Worm (Caenorhabditis elegans) whole organism, L4 larva: ENCODE measurements around the gene ZC190.5.

ENCODE experiments used
- D1046.2 ChIP-seq: fragments of 200-800 bp; sonication (Bioruptor generic); IDR thresholded peaks from 2 replicates; pipeline ENCODE4 v1.3.6; 2022; ENCODE audit warnings: missing genetic modification characterization, missing compliant biosample characterization
- F10B5.3 ChIP-seq: sonication (generic microtip); optimal IDR thresholded peaks from 2 replicates; lab custom pipeline; 2016; ENCODE audit warnings: mild to moderate bottlenecking, missing genetic modification characterization, missing compliant biosample characterization
- F26F4.8 ChIP-seq: fragments of 200-800 bp; sonication (Bioruptor generic); conservative IDR thresholded peaks from 2 replicates; pipeline ENCODE4 v1.3.6; 2022; ENCODE audit warnings: missing genetic modification characterization, missing compliant biosample characterization
- F49E8.2 ChIP-seq: sonication (generic microtip); optimal IDR thresholded peaks from 2 replicates; lab custom pipeline; 2016; ENCODE audit warnings: missing compliant biosample characterization, mild to moderate bottlenecking, missing genetic modification characterization, borderline replicate concordance
- R02D3.7 ChIP-seq: fragments of 150-350 bp; sonication (generic microtip); optimal IDR thresholded peaks from 3 replicates; lab custom pipeline; 2014; ENCODE audit warnings: missing biosample characterization, missing genetic modification characterization
- T26A8.4 ChIP-seq: fragments of 200-800 bp; sonication (Bioruptor generic); IDR thresholded peaks from 2 replicates; pipeline ENCODE4 v1.3.6; 2022; ENCODE audit warnings: missing genetic modification characterization, missing compliant biosample characterization
- aly-2 ChIP-seq: sonication (generic microtip); optimal IDR thresholded peaks from 2 replicates; lab custom pipeline; 2018; ENCODE audit warnings: missing biosample characterization, missing genetic modification characterization
- ceh-62 ChIP-seq: sonication (generic microtip); optimal IDR thresholded peaks from 2 replicates; lab custom pipeline; 2017; ENCODE audit warnings: missing biosample characterization, missing genetic modification characterization
- ceh-82 ChIP-seq: sonication (generic microtip); optimal IDR thresholded peaks from 2 replicates; lab custom pipeline; 2017; ENCODE audit warnings: missing biosample characterization, missing genetic modification characterization
- daf-16 ChIP-seq, 3 experiments: sonication (generic microtip); optimal IDR thresholded peaks; 2 replicates each; lab custom pipeline; 2016 to 2017; ENCODE audit warnings: missing genetic modification characterization in 3 of 3, missing genetic modification reagents in 3 of 3, mild to moderate bottlenecking in 2 of 3, missing compliant biosample characterization in 2 of 3, missing biosample characterization in 1 of 3, moderate library complexity in 1 of 3
- daf-8 ChIP-seq: fragments of 200-800 bp; sonication (Bioruptor generic); IDR thresholded peaks from 2 replicates; pipeline ENCODE4 v1.3.6; 2022; ENCODE audit warnings: missing genetic modification characterization, missing compliant biosample characterization
- dmd-8 ChIP-seq: fragments of 200-800 bp; sonication (Bioruptor generic); IDR thresholded peaks from 2 replicates; pipeline ENCODE4 v1.3.6; 2022; ENCODE audit warnings: missing genetic modification characterization, missing compliant biosample characterization
- dmd-9 ChIP-seq: fragments of 200-800 bp; sonication (Bioruptor generic); IDR thresholded peaks from 2 replicates; pipeline ENCODE4 v1.3.6; 2022; ENCODE audit warnings: missing genetic modification reagents, missing genetic modification characterization, missing compliant biosample characterization
- duxl-1 ChIP-seq: sonication (generic microtip); optimal IDR thresholded peaks from 2 replicates; lab custom pipeline; 2016; ENCODE audit warnings: mild to moderate bottlenecking, missing genetic modification characterization, moderate library complexity, missing compliant biosample characterization; ENCODE audit not compliant: poor library complexity
- egl-27 ChIP-seq: sonication (generic microtip); optimal IDR thresholded peaks from 3 replicates; lab custom pipeline; 2017; ENCODE audit warnings: missing biosample characterization, missing genetic modification reagents, missing genetic modification characterization
- fos-1 ChIP-seq: fragments of 150-350 bp; optimal IDR thresholded peaks from 2 replicates; lab custom pipeline; 2014; ENCODE audit warnings: missing biosample characterization, missing genetic modification characterization
- hif-1 ChIP-seq, 2 experiments: sonication (generic microtip); optimal IDR thresholded peaks; 2 replicates each; lab custom pipeline; 2016 to 2017; ENCODE audit warnings: missing compliant biosample characterization in 2 of 2, missing genetic modification characterization in 2 of 2, missing genetic modification reagents in 2 of 2, missing genotype in 2 of 2, mild to moderate bottlenecking in 1 of 2
- hlh-11 ChIP-seq: fragments of 200-800 bp; sonication (Bioruptor generic); optimal IDR thresholded peaks from 2 replicates; lab custom pipeline; 2018; ENCODE audit warnings: mild to moderate bottlenecking, missing genetic modification characterization, missing compliant biosample characterization
- hlh-30 ChIP-seq: sonication (generic microtip); optimal IDR thresholded peaks from 2 replicates; lab custom pipeline; 2017; ENCODE audit warnings: antibody characterized with exemption, mild to moderate bottlenecking, missing genetic modification characterization, missing compliant biosample characterization; ENCODE audit not compliant: insufficient read depth
- jun-1 ChIP-seq: fragments of 150-350 bp; optimal IDR thresholded peaks from 2 replicates; lab custom pipeline; 2014; ENCODE audit warnings: missing biosample characterization, missing genetic modification reagents, missing genetic modification characterization
- lin-13 ChIP-seq: fragments of 150-350 bp; optimal IDR thresholded peaks from 2 replicates; lab custom pipeline; 2014; ENCODE audit warnings: missing biosample characterization, missing genetic modification reagents, missing genetic modification characterization
- lin-15B ChIP-seq: fragments of 150-350 bp; sonication (generic microtip); optimal IDR thresholded peaks from 3 replicates; lab custom pipeline; 2014; ENCODE audit warnings: missing biosample characterization, missing genetic modification characterization
- lin-29 ChIP-seq: fragments of 200-800 bp; sonication (Bioruptor generic); IDR thresholded peaks from 2 replicates; pipeline ENCODE4 v1.3.6; 2022; ENCODE audit warnings: missing genetic modification reagents, missing genetic modification characterization, missing compliant biosample characterization
- lir-3 ChIP-seq: sonication (generic microtip); optimal IDR thresholded peaks from 2 replicates; lab custom pipeline; 2016; ENCODE audit warnings: mild to moderate bottlenecking, missing genetic modification characterization, missing compliant biosample characterization
- lsy-2 ChIP-seq, 2 experiments: fragments of 150-350 bp in 1 of 2; sonication (generic microtip) in 1 of 2; optimal IDR thresholded peaks; 2 replicates each; lab custom pipeline; 2014 to 2017; ENCODE audit warnings: missing biosample characterization in 2 of 2, missing genetic modification characterization in 2 of 2
- mdl-1 ChIP-seq, 2 experiments: fragments of 150-350 bp in 1 of 2; sonication (generic microtip) in 1 of 2; optimal IDR thresholded peaks; 2 replicates each; lab custom pipeline; 2014 to 2017; ENCODE audit warnings: missing biosample characterization in 2 of 2, missing genetic modification characterization in 2 of 2
- mdt-29 ChIP-seq: fragments of 200-800 bp; sonication (Bioruptor generic); IDR thresholded peaks from 2 replicates; pipeline ENCODE4 v1.3.6; 2022; ENCODE audit warnings: missing genetic modification reagents, missing genetic modification characterization, missing compliant biosample characterization
- mes-2 ChIP-seq: sonication (generic microtip); optimal IDR thresholded peaks from 2 replicates; lab custom pipeline; 2016; ENCODE audit warnings: missing genotype, mild to moderate bottlenecking, missing genetic modification characterization, missing compliant biosample characterization; ENCODE audit not compliant: poor library complexity, severe bottlenecking
- mxl-3 ChIP-seq: fragments of 200-800 bp; sonication (Bioruptor generic); optimal IDR thresholded peaks from 2 replicates; lab custom pipeline; 2018; ENCODE audit warnings: mild to moderate bottlenecking, missing genetic modification characterization, missing compliant biosample characterization
- nhr-10 ChIP-seq: fragments of 150-350 bp; optimal IDR thresholded peaks from 2 replicates; lab custom pipeline; 2014; ENCODE audit warnings: missing biosample characterization, missing genetic modification characterization
- nhr-102 ChIP-seq: sonication (generic microtip); optimal IDR thresholded peaks from 2 replicates; lab custom pipeline; 2016; ENCODE audit warnings: mild to moderate bottlenecking, missing genetic modification characterization, moderate library complexity, missing compliant biosample characterization
- nhr-11 ChIP-seq: fragments of 150-350 bp; optimal IDR thresholded peaks from 2 replicates; lab custom pipeline; 2014; ENCODE audit warnings: missing biosample characterization, missing genetic modification characterization
- nhr-28 ChIP-seq: fragments of 150-350 bp; optimal IDR thresholded peaks from 2 replicates; lab custom pipeline; 2014; ENCODE audit warnings: missing biosample characterization, missing genetic modification characterization
- php-3 ChIP-seq: fragments of 200-800 bp; sonication (Bioruptor generic); IDR thresholded peaks from 2 replicates; pipeline ENCODE4 v1.3.6; 2022; ENCODE audit warnings: missing genetic modification reagents, missing genetic modification characterization, missing compliant biosample characterization
- pqm-1 ChIP-seq: sonication (generic microtip); optimal IDR thresholded peaks from 2 replicates; lab custom pipeline; 2017; ENCODE audit warnings: missing biosample characterization, missing genetic modification characterization
- rbr-2 ChIP-seq: sonication (generic microtip); optimal IDR thresholded peaks from 2 replicates; lab custom pipeline; 2016; ENCODE audit warnings: missing genotype, missing genetic modification characterization, missing compliant biosample characterization
- saeg-2 ChIP-seq: fragments of 200-800 bp; sonication (Bioruptor generic); IDR thresholded peaks from 2 replicates; pipeline ENCODE4 v1.3.6; 2022; ENCODE audit warnings: missing genetic modification reagents, missing genetic modification characterization, missing compliant biosample characterization
- sdz-12 ChIP-seq: fragments of 200-800 bp; sonication (Bioruptor generic); optimal IDR thresholded peaks from 2 replicates; lab custom pipeline; 2018; ENCODE audit warnings: mild to moderate bottlenecking, missing genetic modification characterization, missing compliant biosample characterization
- skn-1 ChIP-seq: fragments of 150-350 bp; optimal IDR thresholded peaks from 2 replicates; lab custom pipeline; 2014; ENCODE audit warnings: missing biosample characterization, missing genetic modification characterization
- snpc-1.2 ChIP-seq: fragments of 200-800 bp; sonication (Bioruptor generic); IDR thresholded peaks from 2 replicates; pipeline ENCODE4 v1.3.6; 2022; ENCODE audit warnings: missing genetic modification reagents, missing genetic modification characterization, missing compliant biosample characterization
- snpc-4 ChIP-seq: fragments of 150-350 bp; optimal IDR thresholded peaks from 2 replicates; lab custom pipeline; 2014; ENCODE audit warnings: missing biosample characterization, missing genetic modification characterization
- spr-1 ChIP-seq: sonication (generic microtip); optimal IDR thresholded peaks from 2 replicates; lab custom pipeline; 2016; ENCODE audit warnings: mild to moderate bottlenecking, missing genetic modification characterization, missing compliant biosample characterization
- unc-130 ChIP-seq: sonication (generic microtip); optimal IDR thresholded peaks from 2 replicates; lab custom pipeline; 2016; ENCODE audit warnings: missing genetic modification reagents, missing genetic modification characterization, missing compliant biosample characterization
- zfp-2 ChIP-seq: sonication (generic microtip); optimal IDR thresholded peaks from 2 replicates; lab custom pipeline; 2016; ENCODE audit warnings: mild to moderate bottlenecking, missing genetic modification characterization, missing compliant biosample characterization
- zfp-3 ChIP-seq: fragments of 200-800 bp; sonication (Bioruptor generic); conservative IDR thresholded peaks from 2 replicates; pipeline ENCODE4 v1.3.6; 2022; ENCODE audit warnings: missing genetic modification reagents, missing genetic modification characterization, missing compliant biosample characterization
- zip-2 ChIP-seq: fragments of 150-350 bp; optimal IDR thresholded peaks from 2 replicates; lab custom pipeline; 2014; ENCODE audit warnings: missing biosample characterization, missing genetic modification characterization

Gene ZC190.5

DNA sequence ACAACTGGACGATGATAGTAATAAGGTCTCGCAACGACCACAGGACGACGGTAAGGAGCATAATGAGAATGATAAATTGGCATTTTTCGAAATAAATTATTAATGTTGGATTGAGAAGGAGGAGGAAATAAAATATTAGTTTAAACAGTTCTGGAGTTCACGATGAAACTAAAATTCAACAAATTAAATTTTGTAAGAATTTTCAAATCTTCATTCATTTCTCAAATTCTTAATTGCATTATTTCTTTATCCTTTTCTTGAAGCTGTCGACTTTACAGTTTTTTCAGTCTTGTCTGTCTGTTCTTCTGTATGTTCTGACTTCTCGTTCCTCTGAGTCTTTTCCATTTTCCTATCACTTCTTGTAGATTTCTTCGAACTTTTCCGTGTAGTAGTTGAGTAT lies 13.4 kb upstream of the ZC190.5 start, which contains the start of gene ZC190.7:
Gene ZC190.7, minus strand, starts transcription at position 101 of the 400 bp plus-strand sequence.
- TF ChIP-seq snpc-1.2 (GFP tag; lab: Robert Waterston, UW) (no peak), jun-1 (tag; lab: Kevin White, UChicago) (no peak), skn-1 (no peak), fos-1 (tag; lab: Kevin White, UChicago) (no peak), nhr-28 (tag; lab: Kevin White, UChicago) (no peak), daf-8 (GFP tag; lab: Robert Waterston, UW) (no peak), hlh-30 (tag; lab: Kevin White, UChicago) (no peak), snpc-4 (tag; lab: Kevin White, UChicago) (no peak), zfp-2 (no peak), hif-1 (tag; optimal IDR thresholded peaks at IDR 0.05; lab: Kevin White, UChicago) (no peak), T26A8.4 (GFP tag; lab: Robert Waterston, UW) (no peak)
- TF ChIP-seq, all 104 proteins: peak for 0

DNA sequence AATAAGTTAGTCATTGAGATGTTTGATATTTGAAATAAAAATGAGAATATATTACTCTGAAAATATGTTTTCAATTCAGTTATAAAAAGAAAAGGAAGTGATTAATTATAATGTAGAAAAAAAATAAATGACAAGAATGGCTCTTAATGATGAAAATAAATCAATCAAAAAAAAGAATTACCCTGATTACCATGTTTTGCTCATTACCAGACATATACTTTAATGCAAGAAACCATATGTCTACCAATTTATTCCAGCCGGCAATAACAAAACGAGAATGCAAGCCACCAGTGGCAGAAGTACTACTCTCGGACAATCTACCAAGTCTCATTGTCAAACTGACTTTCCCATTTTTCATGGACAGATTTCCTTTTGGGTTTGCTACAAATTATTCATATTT lies 10.4 kb upstream of the ZC190.5 start:
- no peak for TF ChIP-seq snpc-4 (tag; lab: Kevin White, UChicago)
- no peak for TF ChIP-seq dmd-8
- TF ChIP-seq sdz-12 (GFP tag; lab: Kevin White, UChicago), result no peak
- TF ChIP-seq egl-27, result no peak
- TF ChIP-seq rbr-2 (tag; lab: Kevin White, UChicago), result no peak

DNA sequence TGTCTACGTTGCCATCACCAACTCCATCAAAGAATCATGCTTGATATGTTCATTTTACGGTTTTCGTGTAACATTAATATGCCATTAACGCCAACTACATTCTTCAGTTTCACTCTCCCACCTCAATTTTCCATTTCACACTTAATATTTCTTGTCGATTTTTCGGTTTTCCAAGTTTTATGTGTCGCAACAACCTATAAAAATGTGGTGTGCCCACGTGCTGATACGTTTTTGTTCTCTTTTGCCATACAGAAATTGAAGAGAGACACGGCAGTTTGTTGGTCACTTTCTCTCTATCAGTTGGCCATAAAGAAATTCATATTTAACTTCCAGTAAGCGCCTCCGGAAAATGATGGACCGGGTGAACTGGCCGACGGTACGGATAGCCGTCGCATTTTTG lies 9.3 kb upstream of the ZC190.5 start, which contains the start of gene cln-3.3:
Gene cln-3.3, plus strand, starts transcription at position 334 of the 400 bp plus-strand sequence.
- TF ChIP-seq duxl-1 (no peak), nhr-10 (tag; lab: Kevin White, UChicago) (no peak), mxl-3 (peak; percentile 58), pqm-1 (peak; percentile 66), mdl-1 (tag; optimal IDR thresholded peaks at IDR 0.05; lab: Kevin White, UChicago) (peak in 1 of 2 experiments; percentile 42), hif-1 (tag; optimal IDR thresholded peaks at IDR 0.05; lab: Kevin White, UChicago) (no peak), F26F4.8 (GFP tag; lab: Robert Waterston, UW) (no peak), rbr-2 (tag; lab: Kevin White, UChicago) (no peak), saeg-2 (GFP tag; lab: Robert Waterston, UW) (no peak), daf-16 (GFP tag; optimal IDR thresholded peaks at IDR 0.05; lab: Kevin White, UChicago) (no peak), daf-16 (tag; optimal IDR thresholded peaks at IDR 0.05; lab: Kevin White, UChicago) (peak; percentile 67), sdz-12 (GFP tag; lab: Kevin White, UChicago) (no peak), ceh-62 (tag; lab: Kevin White, UChicago) (no peak), R02D3.7 (tag; lab: Kevin White, UChicago) (no peak), php-3 (peak; percentile 93), lin-29 (GFP tag; lab: Robert Waterston, UW) (no peak), dmd-9 (GFP tag; lab: Robert Waterston, UW) (no peak), lir-3 (tag; lab: Kevin White, UChicago) (no peak), zfp-3 (GFP tag; lab: Robert Waterston, UW) (no peak), nhr-102 (tag; lab: Kevin White, UChicago) (no peak), zip-2 (tag; lab: Kevin White, UChicago) (no peak), ceh-82 (tag; lab: Kevin White, UChicago) (no peak)

DNA sequence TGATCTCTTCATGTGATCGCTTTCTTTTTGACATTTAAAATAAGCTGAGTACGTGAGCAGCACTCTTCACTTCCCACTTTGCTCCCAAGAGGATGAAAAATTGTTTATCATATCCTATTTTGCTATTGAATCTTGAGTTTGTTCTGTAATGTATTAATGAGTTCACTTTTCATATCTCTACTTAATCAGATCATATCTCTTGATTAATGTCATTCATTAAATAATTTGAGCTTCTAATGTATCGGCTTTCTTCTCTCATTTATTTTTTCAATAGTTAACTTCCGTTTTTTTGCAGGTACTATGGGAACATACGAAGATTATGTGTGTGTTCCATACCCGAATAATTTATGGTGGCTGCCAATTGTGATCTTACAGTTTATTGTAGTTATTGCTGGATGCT lies 7.7 kb upstream of the ZC190.5 start, which contains the start of gene ZC190.2:
Gene ZC190.2, plus strand, starts transcription at position 301 of the 400 bp plus-strand sequence.
- TF ChIP-seq nhr-11 (tag; lab: Kevin White, UChicago), result no peak
- no peak for TF ChIP-seq F49E8.2
- TF ChIP-seq egl-27, result no peak
- TF ChIP-seq unc-130 (GFP tag; lab: Kevin White, UChicago), result no peak
- TF ChIP-seq mdt-29, result no peak
- TF ChIP-seq mdl-1 (tag; optimal IDR thresholded peaks at IDR 0.05; lab: Kevin White, UChicago), result no peak
- TF ChIP-seq F10B5.3 (tag; lab: Kevin White, UChicago), result no peak
- no peak for TF ChIP-seq lin-15B
- TF ChIP-seq lsy-2 (tag; optimal IDR thresholded peaks at IDR 0.05; lab: Kevin White, UChicago), result no peak
- no peak for TF ChIP-seq hlh-11
- TF ChIP-seq lin-13 (GFP tag; lab: Kevin White, UChicago), result no peak
- no peak for TF ChIP-seq D1046.2 (GFP tag; lab: Robert Waterston, UW)
- no peak for TF ChIP-seq lin-29 (GFP tag; lab: Robert Waterston, UW)
- TF ChIP-seq spr-1 (tag; lab: Kevin White, UChicago), result no peak
- no peak for TF ChIP-seq rbr-2 (tag; lab: Kevin White, UChicago)
- TF ChIP-seq aly-2 (tag; lab: Kevin White, UChicago), result no peak
- TF ChIP-seq mes-2, result no peak
- TF ChIP-seq snpc-4 (tag; lab: Kevin White, UChicago), result no peak
- TF ChIP-seq nhr-10 (tag; lab: Kevin White, UChicago), result no peak
